Worm (Caenorhabditis elegans): Measurements from ENCODE around the gene drn-1.

ce11 chrII:5229596-5229995 lies 42.0 kb downstream of the drn-1 start, which contains the start of gene EGAP2.2:
- TF ChIP-seq lin-13 (GFP tag; optimal IDR thresholded peaks at IDR 0.05) (no peak), nhr-237 (tag; optimal IDR thresholded peaks at IDR 0.05) (no peak)
